Worm (Caenorhabditis elegans): Measurements from ENCODE around the gene adr-2.

adr-2 gene

DNA sequence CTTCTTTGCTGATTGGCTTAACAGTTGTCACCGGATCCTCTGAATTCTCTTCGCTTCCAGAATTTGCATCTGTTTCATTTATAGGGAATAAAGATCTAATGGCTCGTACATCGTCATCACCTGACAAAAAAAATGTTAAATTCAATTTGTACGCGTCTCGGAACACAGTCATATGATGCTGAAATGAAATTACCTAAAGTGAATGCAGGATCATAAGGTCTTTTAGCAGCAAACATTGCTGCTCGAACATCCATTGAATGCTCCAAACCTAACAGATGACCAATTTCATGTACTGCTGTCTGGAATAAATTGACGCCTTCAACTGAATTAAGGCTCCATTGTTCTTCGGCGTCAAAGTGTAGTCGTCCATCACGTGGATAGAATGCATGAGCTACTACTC lies 13.7 kb upstream of the adr-2 start (continued):
- TF ChIP-seq nfya-1 (tag; optimal IDR thresholded peaks at IDR 0.05; ENCODE audit: borderline replicate concordance, insufficient read depth): no peak
- no peak for TF ChIP-seq D2030.7 (GFP tag; IDR thresholded peaks at IDR 0.05)
- no peak for TF ChIP-seq F37B4.10 (GFP tag; IDR thresholded peaks at IDR 0.05)
- no peak for TF ChIP-seq Y53F4B.3 (GFP tag; IDR thresholded peaks at IDR 0.05)
- TF ChIP-seq sptf-2 (GFP tag; optimal IDR thresholded peaks at IDR 0.05): no peak
- no peak for TF ChIP-seq ceh-91 (GFP tag; IDR thresholded peaks at IDR 0.05)
- TF ChIP-seq lin-40 (tag; optimal IDR thresholded peaks at IDR 0.05): no peak
- no peak for TF ChIP-seq K12H6.12 (tag; optimal IDR thresholded peaks at IDR 0.05)
- no peak for TF ChIP-seq nhr-27 (tag; optimal IDR thresholded peaks at IDR 0.05)

- TF ChIP-seq lag-1 (GFP tag; IDR thresholded peaks at IDR 0.05) (no peak), Y67H2A.10 (GFP tag; conservative IDR thresholded peaks at IDR 0.05) (no peak), mxl-1 (tag; optimal IDR thresholded peaks at IDR 0.05) (no peak), ceh-40 (GFP tag; IDR thresholded peaks at IDR 0.05) (no peak), C17E4.6 (GFP tag; IDR thresholded peaks at IDR 0.05) (no peak), nhr-120 (GFP tag; IDR thresholded peaks at IDR 0.05) (no peak), sptf-2 (GFP tag; optimal IDR thresholded peaks at IDR 0.05) (no peak), F55B11.4 (tag; optimal IDR thresholded peaks at IDR 0.05; ENCODE audit: borderline replicate concordance, insufficient read depth) (no peak), ZK185.1 (tag; optimal IDR thresholded peaks at IDR 0.05; ENCODE audit: poor library complexity, severe bottlenecking) (no peak), mcd-1 (GFP tag; IDR thresholded peaks at IDR 0.05) (no peak), sdz-38 (tag; optimal IDR thresholded peaks at IDR 0.05) (no peak), ccch-3 (GFP tag; optimal IDR thresholded peaks at IDR 0.05) (no peak), ztf-18 (tag; optimal IDR thresholded peaks at IDR 0.05) (no peak), snpc-1.3 (tag; optimal IDR thresholded peaks at IDR 0.05; ENCODE audit: insufficient read depth) (no peak), ceh-79 (tag; optimal IDR thresholded peaks at IDR 0.05) (no peak), cebp-1 (GFP tag; IDR thresholded peaks at IDR 0.05) (no peak), cebp-1 (tag; optimal IDR thresholded peaks at IDR 0.05) (no peak), ztf-6 (GFP tag; IDR thresholded peaks at IDR 0.05) (no peak), somi-1 (GFP tag; optimal IDR thresholded peaks at IDR 0.05) (no peak), mes-4 (tag; optimal IDR thresholded peaks at IDR 0.05) (no peak), unc-130 (GFP tag; optimal IDR thresholded peaks at IDR 0.05) (no peak)
Measured at ce11 chrIII:7242988-7243387, 10.3 kb upstream of the adr-2 start, which contains the start of gene osm-10. TSS of gene osm-10 (plus strand) at chrIII:7243280.

DNA sequence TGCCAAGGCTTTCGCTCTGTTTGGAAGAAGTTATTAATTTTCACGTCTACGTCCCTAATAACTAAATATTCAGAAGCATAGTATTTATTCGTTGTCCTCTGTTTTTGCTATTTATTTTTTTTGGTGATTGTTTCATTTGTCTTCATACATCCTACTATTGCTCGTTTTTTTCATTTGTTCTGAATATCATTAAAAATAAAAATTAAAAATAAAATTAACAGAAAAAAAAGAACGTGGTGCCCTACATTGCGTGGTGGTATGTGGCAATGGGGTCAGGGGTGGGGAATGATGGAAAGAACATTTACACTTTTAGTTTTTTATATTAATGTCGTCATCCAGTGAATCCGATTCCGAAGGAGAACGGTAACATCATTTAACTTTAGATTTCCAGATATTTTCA lies 8.4 kb upstream of the adr-2 start, which contains the start of gene ztf-31:
Gene ztf-31 (plus strand): TSS at position 301 of the 400 bp plus-strand sequence.
- no peak for TF ChIP-seq efl-1 (GFP tag; optimal IDR thresholded peaks at IDR 0.05)
- TF ChIP-seq nhr-179 (tag; optimal IDR thresholded peaks at IDR 0.05): no peak
- TF ChIP-seq bed-2 (GFP tag; IDR thresholded peaks at IDR 0.05): no peak
- TF ChIP-seq mes-4 (tag; optimal IDR thresholded peaks at IDR 0.05): no peak
- no peak for TF ChIP-seq nhr-120 (GFP tag; IDR thresholded peaks at IDR 0.05)
- TF ChIP-seq unc-130 (GFP tag; optimal IDR thresholded peaks at IDR 0.05): no peak
- no peak for TF ChIP-seq snpc-1.1 (tag; optimal IDR thresholded peaks at IDR 0.05; ENCODE audit: insufficient read depth)
- no peak for TF ChIP-seq ztf-3 (GFP tag; optimal IDR thresholded peaks at IDR 0.05)
- TF ChIP-seq let-526 (GFP tag; IDR thresholded peaks at IDR 0.05): no peak
- no peak for TF ChIP-seq F10E7.11 (tag; optimal IDR thresholded peaks at IDR 0.05)
- TF ChIP-seq fkh-3 (tag; optimal IDR thresholded peaks at IDR 0.05): no peak
- TF ChIP-seq ceh-27 (GFP tag; optimal IDR thresholded peaks at IDR 0.05): no peak

All from whole organism, young adult.